Worm (Caenorhabditis elegans) whole organism, early embryonic: Measurements from ENCODE around the gene ulp-4.

ENCODE experiments used
- B0310.2 ChIP-seq: sonication (generic microtip); optimal IDR thresholded peaks from 2 replicates; lab custom pipeline; 2016; ENCODE audit warnings: mild to moderate bottlenecking, missing genetic modification characterization, missing compliant biosample characterization
- F13C5.2 ChIP-seq: sonication (generic microtip); optimal IDR thresholded peaks from 2 replicates; lab custom pipeline; 2017; ENCODE audit warnings: mild to moderate bottlenecking, missing genetic modification characterization, inconsistent platforms, missing compliant biosample characterization
- aly-1 ChIP-seq: sonication (generic microtip); optimal IDR thresholded peaks from 2 replicates; lab custom pipeline; 2016; ENCODE audit warnings: missing genetic modification characterization, missing compliant biosample characterization
- ama-1 ChIP-seq: fragments of 150-350 bp; optimal IDR thresholded peaks from 2 replicates; lab custom pipeline; 2014
- ceh-13 ChIP-seq: fragments of 200-800 bp; sonication (Bioruptor generic); optimal IDR thresholded peaks from 2 replicates; lab custom pipeline; 2018; ENCODE audit warnings: mild to moderate bottlenecking, missing genetic modification characterization, missing compliant biosample characterization
- ceh-36 ChIP-seq: sonication (generic microtip); optimal IDR thresholded peaks from 2 replicates; lab custom pipeline; 2016; ENCODE audit warnings: missing genetic modification characterization, inconsistent platforms, missing compliant biosample characterization
- ets-7 ChIP-seq: sonication (generic microtip); optimal IDR thresholded peaks from 2 replicates; lab custom pipeline; 2016; ENCODE audit warnings: missing genotype, missing genetic modification characterization, missing compliant biosample characterization
- flt-1 ChIP-seq: fragments of 200-800 bp; sonication (Bioruptor generic); IDR thresholded peaks from 2 replicates; pipeline ENCODE4 v1.3.6; 2022; ENCODE audit warnings: missing genetic modification characterization, missing compliant biosample characterization
- hmbx-1 ChIP-seq: sonication (generic microtip); optimal IDR thresholded peaks from 2 replicates; lab custom pipeline; 2016; ENCODE audit warnings: mild to moderate bottlenecking, missing genetic modification characterization, missing compliant biosample characterization
- hmg-4 ChIP-seq: fragments of 200-800 bp; sonication (Bioruptor generic); optimal IDR thresholded peaks from 2 replicates; lab custom pipeline; 2018; ENCODE audit warnings: mild to moderate bottlenecking, missing genetic modification characterization, missing compliant biosample characterization
- hnd-1 ChIP-seq: sonication (generic microtip); optimal IDR thresholded peaks from 2 replicates; lab custom pipeline; 2016; ENCODE audit warnings: missing genetic modification characterization, missing compliant biosample characterization
- pes-1 ChIP-seq: fragments of 200-800 bp; sonication (Bioruptor generic); IDR thresholded peaks from 2 replicates; pipeline ENCODE4 v1.3.6; 2022; ENCODE audit warnings: missing genetic modification reagents, missing genetic modification characterization, missing compliant biosample characterization
- scrt-1 ChIP-seq: fragments of 200-800 bp; sonication (Bioruptor generic); IDR thresholded peaks from 2 replicates; pipeline ENCODE4 v1.3.6; 2022; ENCODE audit warnings: missing genetic modification characterization, missing compliant biosample characterization
- sea-1 ChIP-seq: fragments of 200-800 bp; sonication (Bioruptor generic); conservative IDR thresholded peaks from 2 replicates; pipeline ENCODE4 v1.3.6; 2022; ENCODE audit warnings: missing genetic modification characterization, missing compliant biosample characterization
- tbx-11 ChIP-seq: fragments of 200-800 bp; sonication (Bioruptor generic); IDR thresholded peaks from 2 replicates; pipeline ENCODE4 v1.3.6; 2022; ENCODE audit warnings: missing genetic modification characterization, missing compliant biosample characterization
- tbx-37 ChIP-seq: fragments of 200-800 bp; sonication (Bioruptor generic); conservative IDR thresholded peaks from 2 replicates; pipeline ENCODE4 v1.3.6; 2022; ENCODE audit warnings: missing genetic modification reagents, missing genetic modification characterization, missing compliant biosample characterization
- tra-4 ChIP-seq: sonication (generic microtip); optimal IDR thresholded peaks from 2 replicates; lab custom pipeline; 2017; ENCODE audit warnings: missing genetic modification characterization, missing compliant biosample characterization

ulp-4 gene

DNA sequence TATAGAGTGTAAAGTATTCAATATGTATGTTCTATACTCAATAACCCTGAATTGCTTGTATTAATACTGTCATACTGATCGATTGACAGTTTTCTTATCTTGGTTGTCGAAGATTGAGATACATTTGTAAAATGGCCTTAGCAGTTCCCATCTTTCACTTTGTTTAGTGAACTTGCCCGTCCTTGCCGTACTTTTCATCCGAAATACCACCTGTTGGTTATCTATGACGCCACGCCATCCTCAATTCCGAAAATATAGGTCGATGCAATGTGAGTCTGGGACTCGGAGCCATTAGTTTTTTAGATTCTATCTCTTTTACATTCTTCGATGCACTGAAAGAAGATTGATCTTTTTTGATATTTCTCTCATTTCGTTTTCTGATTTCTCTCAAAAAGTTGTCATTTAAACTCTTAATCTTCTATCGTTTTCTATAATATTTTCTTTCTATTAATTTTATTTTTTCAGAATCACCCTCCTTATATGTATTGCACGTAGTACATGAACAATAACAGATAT lies at the start of gene ulp-4:
ulp-4 (plus strand) TSS at position 466 of the 516 bp plus-strand sequence.
- TF ChIP-seq hmg-4 (GFP tag; lab: Kevin White, UChicago) (no peak), sea-1 (no peak), F13C5.2 (tag; lab: Kevin White, UChicago) (no peak), tbx-11 (GFP tag; lab: Robert Waterston, UW) (no peak), ceh-36 (tag; lab: Kevin White, UChicago) (no peak), flt-1 (no peak), ets-7 (tag; lab: Kevin White, UChicago) (no peak), tra-4 (tag; lab: Kevin White, UChicago) (no peak), aly-1 (tag; lab: Kevin White, UChicago) (no peak), scrt-1 (GFP tag; lab: Robert Waterston, UW) (no peak), hmbx-1 (no peak), tbx-37 (GFP tag; lab: Robert Waterston, UW) (no peak), ceh-13 (GFP tag; lab: Kevin White, UChicago) (no peak)

DNA sequence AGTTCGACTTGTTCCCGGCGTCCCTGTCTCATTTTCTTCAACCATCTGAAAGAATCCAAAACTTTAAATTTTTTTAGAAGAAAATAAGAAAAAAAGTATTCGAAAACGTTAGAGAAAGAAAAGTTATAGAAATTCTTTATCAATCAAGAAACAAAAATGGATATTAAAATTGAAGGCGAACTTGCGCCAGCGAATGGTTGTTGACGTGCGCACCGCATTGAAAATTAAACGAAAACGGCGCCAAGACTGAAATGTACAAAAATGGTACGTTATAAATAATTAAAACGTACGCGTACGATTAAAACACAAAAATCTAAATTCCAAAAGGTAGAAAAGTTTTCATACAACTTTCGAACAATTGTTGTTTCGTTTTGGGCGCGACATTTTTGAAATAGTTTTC lies 43.0 kb upstream of the ulp-4 start, which contains the start of gene K02C4.3:
K02C4.3 (minus strand) TSS at position 51 of the 400 bp plus-strand sequence.
- TF ChIP-seq tbx-11 (GFP tag; lab: Robert Waterston, UW) (no peak), flt-1 (no peak), hmg-4 (GFP tag; lab: Kevin White, UChicago) (no peak), tra-4 (tag; lab: Kevin White, UChicago) (no peak), tbx-37 (GFP tag; lab: Robert Waterston, UW) (no peak), ama-1 (lab: Kevin White, UChicago) (no peak), pes-1 (GFP tag; lab: Robert Waterston, UW) (no peak), F13C5.2 (tag; lab: Kevin White, UChicago) (no peak)

DNA sequence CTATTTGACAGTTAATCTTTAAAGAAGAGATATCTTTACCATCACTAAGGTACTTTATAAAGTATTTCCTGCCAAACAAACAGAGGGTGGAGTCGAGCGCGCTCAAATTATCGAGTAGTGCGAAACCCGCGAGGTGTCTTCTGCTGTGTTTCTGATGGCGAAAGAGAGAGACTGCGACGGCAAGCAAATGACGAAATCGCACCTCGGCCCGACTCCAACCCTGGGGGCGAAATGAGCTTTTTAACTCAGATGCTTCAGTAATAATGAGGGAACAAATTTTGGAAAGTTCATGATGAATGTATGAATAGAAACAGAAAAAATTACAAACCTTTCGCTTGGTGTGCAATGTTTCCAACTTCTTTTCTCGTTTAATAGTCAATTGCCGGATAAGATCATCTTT lies 38.2 kb upstream of the ulp-4 start:
- TF ChIP-seq tra-4 (tag; lab: Kevin White, UChicago) = no peak
- TF ChIP-seq hmg-4 (GFP tag; lab: Kevin White, UChicago) = peak; percentile 20
- peak; percentile 66 for TF ChIP-seq ama-1 (lab: Kevin White, UChicago)

DNA sequence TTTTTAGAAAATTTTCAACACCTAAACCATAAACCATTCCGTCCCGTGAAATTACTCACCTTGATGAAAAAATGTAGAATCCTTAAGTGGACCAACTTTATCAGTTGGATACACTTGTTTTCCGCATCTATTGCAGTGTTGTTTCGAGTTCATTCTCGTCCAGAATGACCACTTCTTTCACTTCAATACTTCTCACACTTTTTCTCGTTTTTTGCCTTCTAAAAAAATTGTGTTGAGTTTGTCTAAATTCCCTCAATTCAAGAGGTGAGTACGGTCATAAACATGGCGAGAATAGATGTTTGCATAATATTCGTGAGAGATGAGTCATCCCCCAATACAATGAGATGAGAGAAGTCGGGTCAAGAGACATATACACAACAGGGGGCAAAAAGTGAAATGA lies 37.2 kb upstream of the ulp-4 start, which contains the start of gene ltd-1:
ltd-1 (minus strand) TSS at position 218 of the 400 bp plus-strand sequence.
- TF ChIP-seq tbx-37 (GFP tag; lab: Robert Waterston, UW) = no peak
- TF ChIP-seq aly-1 (tag; lab: Kevin White, UChicago) = no peak
- TF ChIP-seq F13C5.2 (tag; lab: Kevin White, UChicago) = no peak
- TF ChIP-seq hmg-4 (GFP tag; lab: Kevin White, UChicago) = no peak
- no peak for TF ChIP-seq ceh-36 (tag; lab: Kevin White, UChicago)
- TF ChIP-seq tbx-11 (GFP tag; lab: Robert Waterston, UW) = no peak
- TF ChIP-seq B0310.2 (tag; lab: Kevin White, UChicago) = no peak
- TF ChIP-seq flt-1 = no peak
- TF ChIP-seq hnd-1 (tag; lab: Kevin White, UChicago) = no peak
- TF ChIP-seq ama-1 (lab: Kevin White, UChicago) = no peak

DNA sequence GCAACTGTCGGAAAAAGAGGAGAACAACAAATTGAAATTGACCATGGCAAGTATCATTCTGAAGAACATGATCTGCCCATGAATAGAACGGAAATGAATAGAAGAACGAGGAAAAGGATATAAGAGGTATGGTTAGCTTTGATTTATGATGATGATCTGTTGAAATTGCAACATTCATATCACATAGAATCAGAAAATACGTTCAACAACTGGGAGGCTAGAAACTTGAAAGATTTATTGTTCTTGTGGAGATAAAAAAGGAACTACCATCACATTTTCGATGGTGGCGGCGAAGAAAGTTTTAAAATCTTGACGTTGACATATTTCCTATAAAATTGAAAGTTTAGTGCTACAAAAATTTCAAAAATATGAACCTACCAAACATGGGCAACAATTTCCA lies 36.5 kb upstream of the ulp-4 start:
- no peak for TF ChIP-seq pes-1 (GFP tag; lab: Robert Waterston, UW)

DNA sequence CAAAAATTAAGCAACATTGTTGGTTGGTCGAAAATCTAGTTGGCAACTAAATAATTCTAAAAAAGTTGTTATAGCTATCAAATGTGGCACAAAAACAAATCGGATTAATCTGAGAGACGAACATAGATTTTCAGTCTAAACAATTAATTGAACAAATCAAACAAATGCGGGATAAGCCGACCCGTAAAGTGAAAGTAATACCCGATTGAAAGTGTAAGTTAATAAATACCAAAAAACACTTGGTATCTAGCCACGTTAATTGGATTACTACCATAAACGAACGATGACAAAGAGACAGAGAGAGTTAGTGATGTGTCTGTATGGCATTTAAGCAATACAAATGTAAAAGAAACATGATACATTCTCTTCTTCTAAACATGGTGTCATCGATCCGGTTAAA lies 35.8 kb upstream of the ulp-4 start:
- no peak for TF ChIP-seq F13C5.2 (tag; lab: Kevin White, UChicago)
- no peak for TF ChIP-seq hmg-4 (GFP tag; lab: Kevin White, UChicago)
- TF ChIP-seq tbx-11 (GFP tag; lab: Robert Waterston, UW) = no peak

DNA sequence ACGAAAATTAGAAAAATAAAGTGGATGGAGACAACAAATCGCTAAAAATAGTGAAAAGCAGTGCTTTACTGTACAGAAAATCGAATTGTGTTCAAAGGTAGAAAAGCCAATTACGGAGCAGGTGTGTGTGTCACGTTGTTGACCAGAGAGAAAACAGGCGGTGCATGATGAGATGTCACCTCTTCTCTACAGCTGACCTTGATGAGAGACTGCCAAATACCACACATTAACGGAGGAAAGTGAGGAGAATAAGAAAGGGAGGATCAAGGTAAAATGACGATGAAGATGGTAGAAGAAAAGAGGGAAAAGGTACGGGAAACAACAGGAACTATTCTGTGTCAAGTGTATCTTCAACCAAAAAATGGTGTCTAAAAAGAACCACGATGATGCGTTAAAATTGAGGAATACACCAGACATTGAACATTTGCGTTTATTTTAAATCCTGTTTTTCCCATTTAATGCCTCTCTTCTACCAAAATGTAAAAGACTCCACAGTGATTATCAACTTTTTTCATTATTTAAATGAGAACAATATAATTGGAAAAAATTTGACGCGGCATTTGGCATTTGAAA lies 30.5 kb upstream of the ulp-4 start:
- TF ChIP-seq sea-1 (no peak), tbx-37 (GFP tag; lab: Robert Waterston, UW) (no peak), ets-7 (tag; lab: Kevin White, UChicago) (no peak), tra-4 (tag; lab: Kevin White, UChicago) (no peak), hnd-1 (tag; lab: Kevin White, UChicago) (no peak), ama-1 (lab: Kevin White, UChicago) (no peak), pes-1 (GFP tag; lab: Robert Waterston, UW) (no peak), hmbx-1 (no peak), F13C5.2 (tag; lab: Kevin White, UChicago) (no peak), flt-1 (no peak)

DNA sequence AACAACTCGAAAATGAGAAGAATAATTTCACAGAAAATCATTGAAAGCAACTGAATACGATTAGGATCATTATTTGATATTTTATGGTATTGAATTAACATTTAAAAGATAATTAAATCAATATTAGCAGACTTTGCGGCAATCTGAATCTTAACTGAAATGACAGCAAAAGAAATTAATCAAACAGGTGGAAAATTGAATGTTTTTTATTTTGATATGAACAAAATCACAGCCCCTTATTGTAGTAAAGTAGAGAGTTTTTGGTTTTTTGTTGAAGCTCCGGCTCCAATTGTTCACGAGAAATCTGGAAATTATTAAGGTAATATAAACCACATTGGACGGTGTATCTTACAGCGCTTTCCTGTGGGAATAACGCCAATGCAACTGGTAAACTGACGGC lies 27.7 kb upstream of the ulp-4 start, which contains the start of gene sre-2:
sre-2 (minus strand) TSS at position 101 of the 400 bp plus-strand sequence.
- TF ChIP-seq hmbx-1 = no peak
- TF ChIP-seq aly-1 (tag; lab: Kevin White, UChicago) = no peak
- TF ChIP-seq ceh-36 (tag; lab: Kevin White, UChicago) = no peak
- TF ChIP-seq tbx-37 (GFP tag; lab: Robert Waterston, UW) = no peak
- no peak for TF ChIP-seq tra-4 (tag; lab: Kevin White, UChicago)
- TF ChIP-seq tbx-11 (GFP tag; lab: Robert Waterston, UW) = no peak
- no peak for TF ChIP-seq pes-1 (GFP tag; lab: Robert Waterston, UW)
- TF ChIP-seq F13C5.2 (tag; lab: Kevin White, UChicago) = no peak
- TF ChIP-seq sea-1 = no peak
- no peak for TF ChIP-seq ceh-13 (GFP tag; lab: Kevin White, UChicago)
- no peak for TF ChIP-seq ama-1 (lab: Kevin White, UChicago)
